Worm (Caenorhabditis elegans) whole organism, L2 larva: ENCODE results near the gene cyp-35B2.

ENCODE experiments used
- R02D3.7 ChIP-seq: fragments of 150-350 bp; optimal IDR thresholded peaks from 2 replicates; lab custom pipeline; 2014; ENCODE audit warnings: missing biosample characterization, missing genetic modification characterization
- Y55F3AM.14 ChIP-seq: fragments of 200-800 bp; sonication (Bioruptor generic); optimal IDR thresholded peaks from 2 replicates; lab custom pipeline; 2018; ENCODE audit warnings: mild to moderate bottlenecking, missing genetic modification characterization, missing compliant biosample characterization
- alr-1 ChIP-seq: fragments of 150-350 bp; optimal IDR thresholded peaks from 2 replicates; lab custom pipeline; 2014; ENCODE audit warnings: missing biosample characterization, missing genetic modification characterization
- aly-2 ChIP-seq: fragments of 150-350 bp; optimal IDR thresholded peaks from 2 replicates; lab custom pipeline; 2014; ENCODE audit warnings: missing biosample characterization, missing genetic modification characterization
- ama-1 ChIP-seq: fragments of 150-350 bp; optimal IDR thresholded peaks from 2 replicates; lab custom pipeline; 2018; ENCODE audit warnings: inconsistent platforms
- ceh-16 ChIP-seq: fragments of 150-350 bp; optimal IDR thresholded peaks from 2 replicates; lab custom pipeline; 2014; ENCODE audit warnings: missing biosample characterization, missing genetic modification characterization
- ceh-82 ChIP-seq: fragments of 150-350 bp; optimal IDR thresholded peaks from 2 replicates; lab custom pipeline; 2014; ENCODE audit warnings: missing biosample characterization, missing genetic modification characterization
- crh-2 ChIP-seq: sonication (generic microtip); optimal IDR thresholded peaks from 2 replicates; lab custom pipeline; 2017; ENCODE audit warnings: missing biosample characterization, missing genetic modification characterization
- dmd-4 ChIP-seq: sonication (generic microtip); optimal IDR thresholded peaks from 2 replicates; lab custom pipeline; 2017; ENCODE audit warnings: missing biosample characterization, missing genetic modification characterization
- egl-27 ChIP-seq: sonication (generic microtip); optimal IDR thresholded peaks from 3 replicates; lab custom pipeline; 2017; ENCODE audit warnings: missing biosample characterization, missing genetic modification reagents, missing genetic modification characterization
- fos-1 ChIP-seq: fragments of 150-350 bp; optimal IDR thresholded peaks from 2 replicates; lab custom pipeline; 2014; ENCODE audit warnings: missing biosample characterization, missing genetic modification characterization
- gmeb-1 ChIP-seq: fragments of 150-350 bp; optimal IDR thresholded peaks from 2 replicates; lab custom pipeline; 2014; ENCODE audit warnings: missing biosample characterization, missing genetic modification characterization
- mab-5 ChIP-seq: fragments of 150-350 bp; optimal IDR thresholded peaks from 2 replicates; lab custom pipeline; 2014; ENCODE audit warnings: missing biosample characterization, missing genetic modification characterization
- mdl-1 ChIP-seq, 2 experiments: fragments of 150-350 bp in 1 of 2; sonication (generic microtip) in 1 of 2; optimal IDR thresholded peaks; 2 replicates each; lab custom pipeline; 2017; ENCODE audit warnings: missing biosample characterization in 2 of 2, missing genetic modification characterization in 2 of 2
- nhr-11 ChIP-seq: fragments of 150-350 bp; optimal IDR thresholded peaks from 2 replicates; lab custom pipeline; 2014; ENCODE audit warnings: missing biosample characterization, missing genetic modification characterization
- nhr-12 ChIP-seq: fragments of 150-350 bp; optimal IDR thresholded peaks from 2 replicates; lab custom pipeline; 2014; ENCODE audit warnings: missing biosample characterization, missing genetic modification characterization
- nhr-21 ChIP-seq: fragments of 150-350 bp; optimal IDR thresholded peaks from 2 replicates; lab custom pipeline; 2014; ENCODE audit warnings: missing biosample characterization, missing genetic modification characterization
- nhr-23 ChIP-seq: fragments of 150-350 bp; optimal IDR thresholded peaks from 2 replicates; lab custom pipeline; 2014; ENCODE audit warnings: missing biosample characterization, missing genetic modification reagents, missing genetic modification characterization
- nhr-237 ChIP-seq: fragments of 150-350 bp; optimal IDR thresholded peaks from 2 replicates; lab custom pipeline; 2014; ENCODE audit warnings: missing biosample characterization, missing genetic modification characterization
- nhr-6 ChIP-seq: fragments of 150-350 bp; optimal IDR thresholded peaks from 2 replicates; lab custom pipeline; 2014; ENCODE audit warnings: missing biosample characterization, missing genetic modification characterization
- peb-1 ChIP-seq: fragments of 150-350 bp; optimal IDR thresholded peaks from 2 replicates; lab custom pipeline; 2014; ENCODE audit warnings: missing biosample characterization, missing genetic modification characterization
- skn-1 ChIP-seq: sonication (generic microtip); optimal IDR thresholded peaks from 2 replicates; lab custom pipeline; 2017; ENCODE audit warnings: missing biosample characterization, missing genetic modification characterization
- sma-3 ChIP-seq: sonication (generic microtip); optimal IDR thresholded peaks from 2 replicates; lab custom pipeline; 2016; ENCODE audit warnings: missing genetic modification reagents, missing genetic modification characterization, missing compliant biosample characterization
- sma-9 ChIP-seq, 2 experiments: fragments of 150-350 bp in 1 of 2; sonication (generic microtip) in 1 of 2; optimal IDR thresholded peaks; 2 replicates each; lab custom pipeline; 2014 to 2016; ENCODE audit warnings: missing genetic modification characterization in 2 of 2, mild to moderate bottlenecking in 1 of 2, missing biosample characterization in 1 of 2, missing compliant biosample characterization in 1 of 2, missing genetic modification reagents in 1 of 2, moderate library complexity in 1 of 2
- snpc-4 ChIP-seq: fragments of 150-350 bp; optimal IDR thresholded peaks from 2 replicates; lab custom pipeline; 2014; ENCODE audit warnings: missing biosample characterization, missing genetic modification characterization
- unc-39 ChIP-seq: fragments of 150-350 bp; optimal IDR thresholded peaks from 2 replicates; lab custom pipeline; 2014; ENCODE audit warnings: missing biosample characterization, missing genetic modification characterization
- unc-55 ChIP-seq: fragments of 150-350 bp; sonication (generic microtip); optimal IDR thresholded peaks from 3 replicates; lab custom pipeline; 2014; ENCODE audit warnings: missing biosample characterization, missing genetic modification reagents, missing genetic modification characterization
- unc-62 ChIP-seq: fragments of 150-350 bp; optimal IDR thresholded peaks from 2 replicates; lab custom pipeline; 2014; ENCODE audit warnings: missing biosample characterization, missing genetic modification reagents, missing genetic modification characterization
- zag-1 ChIP-seq: fragments of 150-350 bp; optimal IDR thresholded peaks from 2 replicates; lab custom pipeline; 2014; ENCODE audit warnings: missing biosample characterization, missing genetic modification characterization
- ztf-1 ChIP-seq: fragments of 200-800 bp; sonication (Bioruptor generic); conservative IDR thresholded peaks from 2 replicates; pipeline ENCODE4 v1.3.6; 2022; ENCODE audit warnings: missing genetic modification characterization, missing compliant biosample characterization
- ztf-11 ChIP-seq: sonication (generic microtip); optimal IDR thresholded peaks from 2 replicates; lab custom pipeline; 2017; ENCODE audit warnings: missing biosample characterization, missing genetic modification characterization

The cyp-35B2 gene

DNA sequence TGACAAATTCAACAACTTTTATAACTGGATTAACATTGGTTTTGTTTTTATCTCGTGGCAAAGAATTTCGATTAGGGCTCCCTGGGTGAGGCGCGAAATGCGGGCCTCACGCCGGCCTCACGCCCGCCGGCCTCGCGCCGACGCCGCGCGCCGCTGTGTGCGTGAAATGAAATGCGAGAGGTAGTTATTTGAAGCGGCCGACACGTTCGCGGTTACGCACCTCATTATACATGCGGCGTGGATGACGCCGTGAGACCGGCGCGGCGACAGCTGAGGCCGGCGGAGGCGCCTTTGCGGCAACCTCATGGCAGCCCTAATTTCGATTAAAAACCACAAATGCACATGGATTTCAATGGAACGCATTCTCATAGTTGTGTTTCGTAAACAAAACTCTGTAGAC, 14.4 kb upstream of the cyp-35B2 start:
- TF ChIP-seq mdl-1 (tag; optimal IDR thresholded peaks at IDR 0.05; lab: Kevin White, UChicago): no peak
- no peak for TF ChIP-seq ztf-1
- no peak for TF ChIP-seq ceh-16 (tag; lab: Kevin White, UChicago)
- no peak for TF ChIP-seq egl-27 (tag; lab: Kevin White, UChicago)
- no peak for TF ChIP-seq dmd-4 (tag; lab: Kevin White, UChicago)
- TF ChIP-seq alr-1 (tag; lab: Kevin White, UChicago): no peak
- no peak for TF ChIP-seq unc-62 (GFP tag; lab: Kevin White, UChicago)
- TF ChIP-seq ceh-82 (tag; lab: Kevin White, UChicago): no peak
- TF ChIP-seq snpc-4 (tag; lab: Kevin White, UChicago): no peak

ce11 chrV:3929099-3929498, 12.9 kb upstream of the cyp-35B2 start, which contains the start of gene srx-64:
Gene srx-64 (plus strand): TSS chrV:3929399.
- TF ChIP-seq ceh-16 (tag; lab: Kevin White, UChicago) (no peak), sma-3 (no peak), peb-1 (tag; lab: Kevin White, UChicago) (no peak), zag-1 (tag; lab: Kevin White, UChicago) (no peak), mab-5 (tag; lab: Kevin White, UChicago) (no peak), dmd-4 (tag; lab: Kevin White, UChicago) (no peak), unc-55 (no peak), ceh-82 (tag; lab: Kevin White, UChicago) (no peak), fos-1 (no peak), unc-39 (tag; lab: Kevin White, UChicago) (no peak), nhr-11 (tag; lab: Kevin White, UChicago) (no peak), nhr-237 (tag; lab: Kevin White, UChicago) (no peak)

ce11 chrV:3931326-3931725, 10.6 kb upstream of the cyp-35B2 start, which contains the start of gene srx-63:
Gene srx-63 (plus strand): TSS chrV:3931626.
- TF ChIP-seq sma-9 (GFP tag; optimal IDR thresholded peaks at IDR 0.05; lab: Kevin White, UChicago) (no peak), sma-9 (tag; optimal IDR thresholded peaks at IDR 0.05; lab: Kevin White, UChicago) (no peak), nhr-21 (tag; lab: Kevin White, UChicago) (no peak), mab-5 (tag; lab: Kevin White, UChicago) (no peak), sma-3 (no peak), nhr-6 (tag; lab: Kevin White, UChicago) (no peak), ztf-11 (tag; lab: Kevin White, UChicago) (no peak), gmeb-1 (no peak)
- TF ChIP-seq, all 48 proteins: peak for 0

- TF ChIP-seq fos-1 (peak; percentile 7), crh-2 (tag; lab: Kevin White, UChicago) (no peak)
Observed at ce11 chrV:3935892-3936478, 6.0 kb upstream of the cyp-35B2 start, which contains the start of gene cyp-35A5. Gene cyp-35A5 (plus strand): TSS chrV:3936326.

DNA sequence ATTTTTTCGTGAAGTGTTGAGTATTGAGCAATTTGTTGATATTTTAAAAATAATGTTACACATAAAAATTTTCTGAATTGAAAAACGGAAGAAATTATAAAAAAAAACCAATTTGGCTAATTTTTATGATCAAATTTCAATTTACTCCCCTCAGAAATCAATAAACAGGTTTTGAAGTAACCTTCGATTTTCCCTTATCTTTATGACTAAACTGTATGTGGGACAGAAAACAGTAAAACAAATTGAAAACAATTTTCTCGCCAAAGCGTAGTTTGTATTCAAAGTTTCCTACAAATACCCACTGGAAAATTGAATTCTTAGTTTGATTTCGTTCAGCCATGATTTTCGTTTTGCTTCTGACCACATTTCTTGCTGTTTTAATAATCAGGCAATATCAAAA, 3.2 kb upstream of the cyp-35B2 start, which contains the start of gene cyp-35B1:
Gene cyp-35B1 (plus strand): TSS at position 244 of the 400 bp plus-strand sequence.
- no peak for TF ChIP-seq skn-1 (tag; lab: Kevin White, UChicago)
- TF ChIP-seq, all 48 proteins: peak for 0

ce11 chrV:3943364-3943763, 1.4 kb downstream of the cyp-35B2 start:
- TF ChIP-seq skn-1 (tag; lab: Kevin White, UChicago): no peak
- no peak for TF ChIP-seq ceh-16 (tag; lab: Kevin White, UChicago)
- TF ChIP-seq crh-2 (tag; lab: Kevin White, UChicago): no peak
- no peak for TF ChIP-seq nhr-23 (tag; lab: Kevin White, UChicago)
- TF ChIP-seq mab-5 (tag; lab: Kevin White, UChicago): no peak
- no peak for TF ChIP-seq Y55F3AM.14 (GFP tag; lab: Kevin White, UChicago)
- no peak for TF ChIP-seq ama-1
- no peak for TF ChIP-seq nhr-12 (tag; lab: Kevin White, UChicago)
- no peak for TF ChIP-seq R02D3.7 (tag; lab: Kevin White, UChicago)
- no peak for TF ChIP-seq aly-2 (tag; lab: Kevin White, UChicago)
